Fruit fly (Drosophila melanogaster) whole organism, pupa: ENCODE data around the gene ex.

Experiments
- CG12605 ChIP-seq: fragments of 200-800 bp; sonication (Bioruptor generic); IDR thresholded peaks from 2 replicates; pipeline ENCODE4 v1.3.6; 2022; ENCODE audit warnings: missing biosample characterization, missing genetic modification characterization
- CG13204 ChIP-seq: fragments of 200-800 bp; sonication (Bioruptor generic); optimal IDR thresholded peaks from 2 replicates; lab custom pipeline; 2018; ENCODE audit warnings: missing biosample characterization, mild to moderate bottlenecking, missing genetic modification characterization, moderate library complexity
- CG14655 ChIP-seq: fragments of 200-800 bp; sonication (Bioruptor generic); optimal IDR thresholded peaks from 3 replicates; lab custom pipeline; 2017; ENCODE audit warnings: mild to moderate bottlenecking, missing biosample characterization, missing genetic modification reagents, missing genetic modification characterization
- CG15710 ChIP-seq: fragments of 200-800 bp; sonication (Bioruptor generic); optimal IDR thresholded peaks from 2 replicates; lab custom pipeline; 2018; ENCODE audit warnings: missing biosample characterization, mild to moderate bottlenecking, missing genetic modification characterization, moderate library complexity
- CG4496 ChIP-seq: fragments of 200-800 bp; sonication (Bioruptor generic); IDR thresholded peaks from 3 replicates; pipeline ENCODE4 v1.3.6; 2022; ENCODE audit warnings: missing biosample characterization, missing genetic modification characterization
- CG9948 ChIP-seq: fragments of 200-800 bp; sonication (Bioruptor generic); optimal IDR thresholded peaks from 2 replicates; lab custom pipeline; 2018; ENCODE audit warnings: missing biosample characterization, mild to moderate bottlenecking, missing genetic modification characterization, moderate library complexity
- Pif1A ChIP-seq: fragments of 200-800 bp; sonication (Bioruptor generic); optimal IDR thresholded peaks from 3 replicates; lab custom pipeline; 2016; ENCODE audit warnings: missing biosample characterization, missing genetic modification characterization
- Snoo ChIP-seq: fragments of 200-800 bp; sonication (Bioruptor generic); optimal IDR thresholded peaks from 3 replicates; lab custom pipeline; 2017; ENCODE audit warnings: missing biosample characterization, mild to moderate bottlenecking, missing genetic modification characterization, inconsistent platforms
- rn ChIP-seq: fragments of 200-800 bp; sonication (Bioruptor generic); IDR thresholded peaks from 2 replicates; pipeline ENCODE4 v1.3.6; 2022; ENCODE audit warnings: missing biosample characterization, missing genetic modification characterization

DNA sequence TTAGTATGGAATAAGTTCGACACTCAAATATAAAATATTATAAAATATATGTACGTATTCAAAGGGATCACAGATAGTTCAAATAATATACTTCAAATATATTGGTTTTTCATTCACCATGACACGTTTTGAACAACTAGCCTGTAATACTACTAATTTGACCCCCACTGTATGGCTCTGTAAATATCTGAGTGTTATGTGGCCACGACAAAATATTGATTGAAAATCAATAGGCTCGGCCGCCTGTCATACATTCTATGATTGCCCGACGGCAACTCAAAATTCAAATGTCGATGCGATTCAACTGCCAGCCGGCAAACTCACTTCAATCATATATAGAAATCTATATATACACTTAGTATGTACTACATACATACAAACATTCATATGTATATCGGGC is 38.9 kb downstream of the ex start:
- TF ChIP-seq CG12605 (GFP tag; lab: Robert Waterston, UW) (no peak), CG4496 (GFP tag; lab: Robert Waterston, UW) (no peak), CG15710 (tag; lab: Kevin White, UChicago) (no peak), rn (GFP tag; lab: Robert Waterston, UW) (no peak), CG9948 (tag; lab: Kevin White, UChicago) (no peak), Pif1A (GFP tag; lab: Kevin White, UChicago) (no peak), Snoo (tag; lab: Kevin White, UChicago) (no peak), CG14655 (GFP tag; lab: Kevin White, UChicago) (no peak), CG13204 (no peak)
